Worm (Caenorhabditis elegans): Measurements from ENCODE around the gene dop-3.
A peak's percentile ranks its signal among the peaks of the same experiment; 100 is the strongest.

The dop-3 gene

ce11 chrX:6560495-6560894, 9.0 kb downstream of the dop-3 start:
- TF ChIP-seq nhr-11 (tag; optimal IDR thresholded peaks at IDR 0.05), result no peak
- TF ChIP-seq snpc-4 (tag; optimal IDR thresholded peaks at IDR 0.05), result no peak
- TF ChIP-seq nfya-1 (tag; optimal IDR thresholded peaks at IDR 0.05; ENCODE audit: insufficient read depth), result no peak
- no peak for TF ChIP-seq unc-39 (tag; optimal IDR thresholded peaks at IDR 0.05)
- TF ChIP-seq mdl-1 (tag; optimal IDR thresholded peaks at IDR 0.05), result no peak
- TF ChIP-seq ceh-28 (tag; optimal IDR thresholded peaks at IDR 0.05), result no peak
- TF ChIP-seq egl-5 (tag; optimal IDR thresholded peaks at IDR 0.05), result no peak
- TF ChIP-seq nhr-237 (tag; optimal IDR thresholded peaks at IDR 0.05), result no peak
- TF ChIP-seq fkh-10 (GFP tag; optimal IDR thresholded peaks at IDR 0.05), result no peak

ce11 chrX:6553634-6554033, 15.9 kb downstream of the dop-3 start:
- TF ChIP-seq elt-1 (tag; optimal IDR thresholded peaks at IDR 0.05) (no peak), aly-2 (tag; optimal IDR thresholded peaks at IDR 0.05) (no peak), nhr-12 (tag; optimal IDR thresholded peaks at IDR 0.05) (no peak), fos-1 (tag; optimal IDR thresholded peaks at IDR 0.05) (no peak), nhr-25 (tag; optimal IDR thresholded peaks at IDR 0.05) (no peak), pqm-1 (tag; optimal IDR thresholded peaks at IDR 0.05) (no peak), unc-39 (tag; optimal IDR thresholded peaks at IDR 0.05) (no peak), skn-1 (tag; optimal IDR thresholded peaks at IDR 0.05) (no peak)

ce11 chrX:6552806-6553337, 16.7 kb downstream of the dop-3 start, which contains the start of gene svh-2:
svh-2 (plus strand) TSS chrX:6553287.
- peak; percentile 13 for TF ChIP-seq hmg-11 (tag; optimal IDR thresholded peaks at IDR 0.05)
- no peak for TF ChIP-seq unc-39 (tag; optimal IDR thresholded peaks at IDR 0.05)
- TF ChIP-seq nfya-1 (tag; optimal IDR thresholded peaks at IDR 0.05; ENCODE audit: insufficient read depth), result peak; percentile 31
- TF ChIP-seq mml-1 (tag; optimal IDR thresholded peaks at IDR 0.05), result no peak
- peak; percentile 32 for TF ChIP-seq lin-39 (tag; optimal IDR thresholded peaks at IDR 0.05)

- TF ChIP-seq egl-5 (tag; optimal IDR thresholded peaks at IDR 0.05), result no peak
- no peak for TF ChIP-seq lsy-12 (tag; optimal IDR thresholded peaks at IDR 0.05)
- TF ChIP-seq skn-1 (tag; optimal IDR thresholded peaks at IDR 0.05), result no peak
- TF ChIP-seq fkh-2 (tag; optimal IDR thresholded peaks at IDR 0.05), result no peak
- TF ChIP-seq nhr-25 (tag; optimal IDR thresholded peaks at IDR 0.05), result no peak
- no peak for TF ChIP-seq daf-12 (tag; optimal IDR thresholded peaks at IDR 0.05)
- no peak for TF ChIP-seq elt-1 (tag; optimal IDR thresholded peaks at IDR 0.05)
- TF ChIP-seq nhr-76 (tag; optimal IDR thresholded peaks at IDR 0.05), result no peak
- TF ChIP-seq nhr-43 (tag; optimal IDR thresholded peaks at IDR 0.05; ENCODE audit: poor library complexity, severe bottlenecking), result no peak
- TF ChIP-seq lin-39 (tag; optimal IDR thresholded peaks at IDR 0.05), result no peak
- no peak for TF ChIP-seq nhr-237 (tag; optimal IDR thresholded peaks at IDR 0.05)
- TF ChIP-seq elt-2 (tag; optimal IDR thresholded peaks at IDR 0.05), result peak; percentile 90
- no peak for TF ChIP-seq ztf-4 (tag; optimal IDR thresholded peaks at IDR 0.05)
- TF ChIP-seq nfya-1 (tag; optimal IDR thresholded peaks at IDR 0.05; ENCODE audit: insufficient read depth), result no peak
- TF ChIP-seq pqm-1 (tag; optimal IDR thresholded peaks at IDR 0.05), result peak; percentile 71
- no peak for TF ChIP-seq sea-2 (GFP tag; optimal IDR thresholded peaks at IDR 0.05)
- TF ChIP-seq nhr-12 (tag; optimal IDR thresholded peaks at IDR 0.05), result no peak
- no peak for TF ChIP-seq nhr-23 (tag; optimal IDR thresholded peaks at IDR 0.05)
- no peak for TF ChIP-seq nhr-77 (tag; optimal IDR thresholded peaks at IDR 0.05)
- TF ChIP-seq aly-2 (tag; optimal IDR thresholded peaks at IDR 0.05), result no peak
- TF ChIP-seq jun-1 (tag; optimal IDR thresholded peaks at IDR 0.05), result peak; percentile 52
- TF ChIP-seq nhr-67 (tag; optimal IDR thresholded peaks at IDR 0.05), result no peak
Observed at ce11 chrX:6551679-6552078, 17.8 kb downstream of the dop-3 start.

ce11 chrX:6551073-6551652, 18.4 kb downstream of the dop-3 start:
- TF ChIP-seq pqm-1 (tag; optimal IDR thresholded peaks at IDR 0.05) (no peak), nhr-43 (tag; optimal IDR thresholded peaks at IDR 0.05; ENCODE audit: poor library complexity, severe bottlenecking) (no peak), mml-1 (tag; optimal IDR thresholded peaks at IDR 0.05) (no peak), sea-2 (GFP tag; optimal IDR thresholded peaks at IDR 0.05) (no peak), elt-2 (tag; optimal IDR thresholded peaks at IDR 0.05) (no peak), hmg-11 (tag; optimal IDR thresholded peaks at IDR 0.05) (peak; percentile 36), ceh-28 (tag; optimal IDR thresholded peaks at IDR 0.05) (no peak), snpc-4 (tag; optimal IDR thresholded peaks at IDR 0.05) (no peak), nhr-23 (tag; optimal IDR thresholded peaks at IDR 0.05) (peak; percentile 20), nhr-76 (tag; optimal IDR thresholded peaks at IDR 0.05) (no peak), daf-12 (tag; optimal IDR thresholded peaks at IDR 0.05) (no peak), mdl-1 (tag; optimal IDR thresholded peaks at IDR 0.05) (no peak), pha-4 (tag; optimal IDR thresholded peaks at IDR 0.05) (peak; percentile 9), lsy-12 (tag; optimal IDR thresholded peaks at IDR 0.05) (no peak), lin-39 (tag; optimal IDR thresholded peaks at IDR 0.05) (no peak), nfya-1 (tag; optimal IDR thresholded peaks at IDR 0.05; ENCODE audit: insufficient read depth) (peak; percentile 16), ceh-9 (tag; optimal IDR thresholded peaks at IDR 0.05) (no peak), ZK546.5 (tag; optimal IDR thresholded peaks at IDR 0.05) (no peak), nhr-25 (tag; optimal IDR thresholded peaks at IDR 0.05) (peak; percentile 52), fkh-2 (tag; optimal IDR thresholded peaks at IDR 0.05) (no peak), aly-2 (tag; optimal IDR thresholded peaks at IDR 0.05) (no peak), nhr-11 (tag; optimal IDR thresholded peaks at IDR 0.05) (no peak), fkh-10 (GFP tag; optimal IDR thresholded peaks at IDR 0.05) (no peak), egl-5 (tag; optimal IDR thresholded peaks at IDR 0.05) (peak; percentile 71), nhr-67 (tag; optimal IDR thresholded peaks at IDR 0.05) (no peak), eor-1 (tag; optimal IDR thresholded peaks at IDR 0.05) (no peak), lin-15B (tag; optimal IDR thresholded peaks at IDR 0.05) (no peak), nhr-237 (tag; optimal IDR thresholded peaks at IDR 0.05) (no peak)

All from whole organism, L3 larva.